Worm (Caenorhabditis elegans) whole organism, L3 larva: ENCODE data around the gene marg-1.

Experiments
- R02D3.7 ChIP-seq: fragments of 150-350 bp; optimal IDR thresholded peaks from 2 replicates; lab custom pipeline; 2014; ENCODE audit warnings: missing biosample characterization, missing genetic modification characterization
- ZK546.5 ChIP-seq: sonication (generic microtip); optimal IDR thresholded peaks from 2 replicates; lab custom pipeline; 2017; ENCODE audit warnings: missing biosample characterization, missing genetic modification characterization
- aly-2 ChIP-seq: fragments of 150-350 bp; optimal IDR thresholded peaks from 2 replicates; lab custom pipeline; 2014; ENCODE audit warnings: missing biosample characterization, missing genetic modification characterization
- ama-1 ChIP-seq: fragments of 150-350 bp; optimal IDR thresholded peaks from 2 replicates; lab custom pipeline; 2018
- ceh-16 ChIP-seq: sonication (generic microtip); optimal IDR thresholded peaks from 2 replicates; lab custom pipeline; 2017; ENCODE audit warnings: missing biosample characterization, missing genetic modification characterization
- ceh-28 ChIP-seq: fragments of 150-350 bp; optimal IDR thresholded peaks from 2 replicates; lab custom pipeline; 2014; ENCODE audit warnings: missing biosample characterization, missing genetic modification reagents, missing genetic modification characterization
- ceh-82 ChIP-seq: fragments of 150-350 bp; optimal IDR thresholded peaks from 2 replicates; lab custom pipeline; 2014; ENCODE audit warnings: missing biosample characterization, missing genetic modification characterization
- ceh-9 ChIP-seq: sonication (generic microtip); optimal IDR thresholded peaks from 2 replicates; lab custom pipeline; 2018; ENCODE audit warnings: missing biosample characterization, missing genetic modification characterization
- daf-12 ChIP-seq: fragments of 150-350 bp; optimal IDR thresholded peaks from 2 replicates; lab custom pipeline; 2014; ENCODE audit warnings: missing biosample characterization, missing genetic modification reagents, missing genetic modification characterization
- egl-27 ChIP-seq: sonication (generic microtip); optimal IDR thresholded peaks from 4 replicates; lab custom pipeline; 2017; ENCODE audit warnings: missing biosample characterization, missing genetic modification reagents, missing genetic modification characterization
- egl-5 ChIP-seq: fragments of 150-350 bp; optimal IDR thresholded peaks from 2 replicates; lab custom pipeline; 2017; ENCODE audit warnings: missing biosample characterization, missing genetic modification reagents, missing genetic modification characterization, inconsistent platforms
- elt-1 ChIP-seq: fragments of 150-350 bp; optimal IDR thresholded peaks from 2 replicates; lab custom pipeline; 2014; ENCODE audit warnings: missing biosample characterization, missing genetic modification characterization
- elt-2 ChIP-seq: sonication (generic microtip); optimal IDR thresholded peaks from 2 replicates; lab custom pipeline; 2016; ENCODE audit warnings: missing genetic modification reagents, mild to moderate bottlenecking, missing genetic modification characterization, missing compliant biosample characterization
- elt-3 ChIP-seq, 3 experiments: fragments of 150-350 bp in 1 of 3; sonication (generic microtip) in 2 of 3; optimal IDR thresholded peaks; 2 replicates in 2 of 3; 4 replicates in 1 of 3; lab custom pipeline; 2014 to 2017; ENCODE audit warnings: missing biosample characterization in 3 of 3, missing genetic modification characterization in 3 of 3
- eor-1 ChIP-seq, 2 experiments: fragments of 150-350 bp; optimal IDR thresholded peaks; 2 replicates each; lab custom pipeline; 2014 to 2018; ENCODE audit warnings: missing biosample characterization in 2 of 2, missing genetic modification characterization in 2 of 2
- fkh-10 ChIP-seq: sonication (generic microtip); optimal IDR thresholded peaks from 2 replicates; lab custom pipeline; 2017; ENCODE audit warnings: missing biosample characterization, missing genetic modification reagents, missing genetic modification characterization
- fkh-2 ChIP-seq: fragments of 150-350 bp; optimal IDR thresholded peaks from 2 replicates; lab custom pipeline; 2014; ENCODE audit warnings: missing biosample characterization, missing genetic modification reagents, missing genetic modification characterization
- fos-1 ChIP-seq: fragments of 150-350 bp; optimal IDR thresholded peaks from 2 replicates; lab custom pipeline; 2014; ENCODE audit warnings: missing biosample characterization, missing genetic modification characterization
- hmg-11 ChIP-seq: sonication (generic microtip); optimal IDR thresholded peaks from 2 replicates; lab custom pipeline; 2016; ENCODE audit warnings: missing genetic modification characterization, missing compliant biosample characterization
- jun-1 ChIP-seq: fragments of 150-350 bp; optimal IDR thresholded peaks from 2 replicates; lab custom pipeline; 2014; ENCODE audit warnings: missing biosample characterization, missing genetic modification reagents, missing genetic modification characterization
- lin-15B ChIP-seq: fragments of 150-350 bp; optimal IDR thresholded peaks from 2 replicates; lab custom pipeline; 2014; ENCODE audit warnings: missing biosample characterization, missing genetic modification characterization
- lin-39 ChIP-seq: fragments of 150-350 bp; optimal IDR thresholded peaks from 2 replicates; lab custom pipeline; 2018; ENCODE audit warnings: missing biosample characterization, missing genetic modification reagents, missing genetic modification characterization
- lsy-12 ChIP-seq: sonication (generic microtip); optimal IDR thresholded peaks from 2 replicates; lab custom pipeline; 2016; ENCODE audit warnings: mild to moderate bottlenecking, missing genetic modification characterization, missing compliant biosample characterization
- mdl-1 ChIP-seq: fragments of 150-350 bp; optimal IDR thresholded peaks from 2 replicates; lab custom pipeline; 2014; ENCODE audit warnings: missing biosample characterization, missing genetic modification characterization
- mml-1 ChIP-seq: fragments of 150-350 bp; sonication (generic microtip); optimal IDR thresholded peaks from 3 replicates; lab custom pipeline; 2014; ENCODE audit warnings: missing biosample characterization, missing genetic modification characterization
- nfya-1 ChIP-seq: sonication (generic microtip); optimal IDR thresholded peaks from 2 replicates; lab custom pipeline; 2017; ENCODE audit warnings: missing genetic modification characterization, mild to moderate bottlenecking, missing compliant biosample characterization, antibody characterized with exemption, moderate library complexity; ENCODE audit not compliant: insufficient read depth
- nhr-11 ChIP-seq: fragments of 150-350 bp; optimal IDR thresholded peaks from 2 replicates; lab custom pipeline; 2014; ENCODE audit warnings: missing biosample characterization, missing genetic modification characterization
- nhr-12 ChIP-seq: fragments of 150-350 bp; optimal IDR thresholded peaks from 2 replicates; lab custom pipeline; 2014; ENCODE audit warnings: missing biosample characterization, missing genetic modification characterization
- nhr-23 ChIP-seq: fragments of 150-350 bp; optimal IDR thresholded peaks from 2 replicates; lab custom pipeline; 2014; ENCODE audit warnings: missing biosample characterization, missing genetic modification reagents, missing genetic modification characterization
- nhr-237 ChIP-seq: fragments of 150-350 bp; optimal IDR thresholded peaks from 2 replicates; lab custom pipeline; 2014; ENCODE audit warnings: missing biosample characterization, missing genetic modification characterization
- nhr-25 ChIP-seq: sonication (generic microtip); optimal IDR thresholded peaks from 2 replicates; lab custom pipeline; 2017; ENCODE audit warnings: missing biosample characterization, missing genetic modification characterization
- nhr-28 ChIP-seq: fragments of 150-350 bp; optimal IDR thresholded peaks from 2 replicates; lab custom pipeline; 2014; ENCODE audit warnings: missing biosample characterization, missing genetic modification characterization
- nhr-43 ChIP-seq: sonication (generic microtip); optimal IDR thresholded peaks from 2 replicates; lab custom pipeline; 2016; ENCODE audit warnings: mild to moderate bottlenecking, missing genetic modification characterization, missing compliant biosample characterization; ENCODE audit not compliant: poor library complexity, severe bottlenecking
- nhr-67 ChIP-seq: fragments of 150-350 bp; optimal IDR thresholded peaks from 2 replicates; lab custom pipeline; 2014; ENCODE audit warnings: missing biosample characterization, missing genetic modification characterization
- nhr-76 ChIP-seq: fragments of 150-350 bp; sonication (generic microtip); optimal IDR thresholded peaks from 5 replicates; lab custom pipeline; 2014; ENCODE audit warnings: missing biosample characterization, missing genetic modification characterization
- nhr-77 ChIP-seq: fragments of 150-350 bp; optimal IDR thresholded peaks from 2 replicates; lab custom pipeline; 2014; ENCODE audit warnings: missing biosample characterization, missing genetic modification characterization
- pha-4 ChIP-seq: fragments of 150-350 bp; optimal IDR thresholded peaks from 2 replicates; lab custom pipeline; 2014; ENCODE audit warnings: missing biosample characterization, missing genetic modification reagents, missing genetic modification characterization
- pqm-1 ChIP-seq: fragments of 150-350 bp; optimal IDR thresholded peaks from 2 replicates; lab custom pipeline; 2017; ENCODE audit warnings: missing biosample characterization, missing genetic modification characterization, inconsistent platforms
- sea-2 ChIP-seq: fragments of 150-350 bp; sonication (generic microtip); optimal IDR thresholded peaks from 4 replicates; lab custom pipeline; 2014; ENCODE audit warnings: missing biosample characterization, missing genetic modification reagents, missing genetic modification characterization
- skn-1 ChIP-seq: fragments of 150-350 bp; optimal IDR thresholded peaks from 2 replicates; lab custom pipeline; 2014; ENCODE audit warnings: missing biosample characterization, missing genetic modification characterization
- snpc-4 ChIP-seq: fragments of 150-350 bp; optimal IDR thresholded peaks from 2 replicates; lab custom pipeline; 2014; ENCODE audit warnings: missing biosample characterization, missing genetic modification characterization
- unc-39 ChIP-seq: sonication (generic microtip); optimal IDR thresholded peaks from 4 replicates; lab custom pipeline; 2017; ENCODE audit warnings: missing biosample characterization, missing genetic modification characterization
- unc-62 ChIP-seq: fragments of 150-350 bp; sonication (generic microtip); optimal IDR thresholded peaks from 4 replicates; lab custom pipeline; 2014; ENCODE audit warnings: missing biosample characterization, missing genetic modification reagents, missing genetic modification characterization
- zag-1 ChIP-seq: fragments of 150-350 bp; optimal IDR thresholded peaks from 2 replicates; lab custom pipeline; 2014; ENCODE audit warnings: missing biosample characterization, missing genetic modification characterization
- ztf-11 ChIP-seq: fragments of 150-350 bp; optimal IDR thresholded peaks from 2 replicates; lab custom pipeline; 2014; ENCODE audit warnings: missing biosample characterization, missing genetic modification characterization
- ztf-4 ChIP-seq: fragments of 150-350 bp; optimal IDR thresholded peaks from 2 replicates; lab custom pipeline; 2014; ENCODE audit warnings: missing biosample characterization, missing genetic modification characterization

The marg-1 gene

DNA sequence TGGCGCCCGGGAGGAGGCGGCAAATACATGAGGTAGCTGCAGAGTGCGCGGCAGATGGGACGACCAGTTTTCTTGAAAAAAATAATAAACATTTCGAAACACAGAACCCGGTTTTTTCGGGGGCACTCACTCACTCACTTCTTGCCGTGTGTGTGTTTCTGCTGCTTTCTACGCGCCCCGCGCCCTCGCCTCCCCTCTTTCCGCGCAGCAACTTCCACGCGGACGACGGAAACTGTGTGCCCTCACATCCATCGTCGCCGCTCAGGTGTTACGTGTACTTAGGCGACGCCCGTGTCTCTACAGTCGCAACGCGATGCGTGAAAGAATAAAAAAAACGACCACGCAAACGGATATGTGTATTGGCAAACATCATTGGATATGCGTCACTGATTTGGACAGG lies 43.5 kb upstream of the marg-1 start:
- no peak for TF ChIP-seq fos-1 (tag; lab: Kevin White, UChicago)
- no peak for TF ChIP-seq lsy-12
- no peak for TF ChIP-seq ceh-9 (tag; lab: Kevin White, UChicago)
- TF ChIP-seq ztf-11 (tag; lab: Kevin White, UChicago): no peak
- TF ChIP-seq aly-2 (tag; lab: Kevin White, UChicago): no peak
- no peak for TF ChIP-seq egl-27
- TF ChIP-seq nhr-77 (tag; lab: Kevin White, UChicago): no peak
- no peak for TF ChIP-seq zag-1 (tag; lab: Kevin White, UChicago)
- TF ChIP-seq hmg-11 (tag; lab: Kevin White, UChicago): no peak
- TF ChIP-seq eor-1 (tag; optimal IDR thresholded peaks at IDR 0.05; lab: Kevin White, UChicago): no peak
- TF ChIP-seq lin-15B (tag; lab: Kevin White, UChicago): no peak
- TF ChIP-seq ztf-4: no peak
- no peak for TF ChIP-seq fkh-2 (tag; lab: Kevin White, UChicago)
- TF ChIP-seq skn-1 (tag; lab: Kevin White, UChicago): no peak
- TF ChIP-seq snpc-4 (tag; lab: Kevin White, UChicago): no peak
- peak; percentile 14 for TF ChIP-seq pha-4 (tag; lab: Kevin White, UChicago)
- no peak for TF ChIP-seq nhr-76
- TF ChIP-seq nhr-25 (tag; lab: Kevin White, UChicago): no peak
- no peak for TF ChIP-seq jun-1
- TF ChIP-seq nfya-1 (tag; lab: Kevin White, UChicago): peak; percentile 8
- TF ChIP-seq nhr-237 (tag; lab: Kevin White, UChicago): no peak
- peak; percentile 36 for TF ChIP-seq egl-5
- no peak for TF ChIP-seq elt-1
- TF ChIP-seq daf-12 (tag; lab: Kevin White, UChicago): no peak
- TF ChIP-seq ceh-82 (tag; lab: Kevin White, UChicago): no peak
- TF ChIP-seq ama-1 (lab: Kevin White, UChicago): no peak
- peak; percentile 6 for TF ChIP-seq lin-39 (tag; lab: Kevin White, UChicago)
- no peak for TF ChIP-seq unc-39 (tag; lab: Kevin White, UChicago)
- no peak for TF ChIP-seq nhr-12 (tag; lab: Kevin White, UChicago)
- TF ChIP-seq nhr-23 (tag; lab: Kevin White, UChicago): no peak
- peak; percentile 72 for TF ChIP-seq nhr-43 (tag; lab: Kevin White, UChicago)
- TF ChIP-seq unc-62 (GFP tag; lab: Kevin White, UChicago): no peak
- no peak for TF ChIP-seq nhr-11 (tag; lab: Kevin White, UChicago)
- TF ChIP-seq fkh-10: no peak

DNA sequence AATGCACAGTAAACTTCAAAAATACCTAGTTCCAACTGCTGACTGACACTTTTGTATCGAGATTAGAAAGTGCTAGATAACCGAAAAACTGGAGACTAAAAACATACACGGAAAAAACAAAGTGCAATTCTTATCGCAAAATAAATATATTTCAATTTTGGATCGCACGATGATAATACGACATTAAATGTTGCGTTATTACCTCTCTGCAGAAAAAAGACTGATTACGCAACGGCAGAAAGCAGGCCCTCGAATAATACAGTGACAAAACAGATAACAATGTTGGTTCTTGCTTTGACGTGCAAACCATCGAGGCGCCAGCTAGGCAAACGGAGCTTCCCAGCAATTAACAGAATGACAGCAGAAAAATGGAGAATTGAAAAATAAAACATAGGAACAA lies 42.9 kb upstream of the marg-1 start:
- TF ChIP-seq aly-2 (tag; lab: Kevin White, UChicago) (no peak), skn-1 (tag; lab: Kevin White, UChicago) (peak; percentile 67), nhr-43 (tag; lab: Kevin White, UChicago) (no peak), daf-12 (tag; lab: Kevin White, UChicago) (no peak), ama-1 (lab: Kevin White, UChicago) (no peak), lin-15B (tag; lab: Kevin White, UChicago) (no peak), fkh-2 (tag; lab: Kevin White, UChicago) (no peak), nhr-28 (no peak), lsy-12 (no peak), ceh-16 (tag; lab: Kevin White, UChicago) (no peak), nhr-76 (no peak), nhr-77 (tag; lab: Kevin White, UChicago) (no peak), ceh-28 (tag; lab: Kevin White, UChicago) (no peak), mml-1 (tag; lab: Kevin White, UChicago) (no peak), nhr-67 (tag; lab: Kevin White, UChicago) (no peak), nhr-12 (tag; lab: Kevin White, UChicago) (no peak), ceh-82 (tag; lab: Kevin White, UChicago) (no peak), nhr-237 (tag; lab: Kevin White, UChicago) (no peak), ztf-4 (no peak), ZK546.5 (no peak), unc-39 (tag; lab: Kevin White, UChicago) (no peak), hmg-11 (tag; lab: Kevin White, UChicago) (no peak), nhr-25 (tag; lab: Kevin White, UChicago) (no peak), eor-1 (tag; optimal IDR thresholded peaks at IDR 0.05; lab: Kevin White, UChicago) (no peak), egl-5 (no peak), ztf-11 (tag; lab: Kevin White, UChicago) (no peak), ceh-9 (tag; lab: Kevin White, UChicago) (no peak), fkh-10 (no peak), egl-27 (no peak), R02D3.7 (tag; lab: Kevin White, UChicago) (no peak), snpc-4 (tag; lab: Kevin White, UChicago) (no peak), jun-1 (peak; percentile 83), elt-3 (tag; optimal IDR thresholded peaks at IDR 0.05; lab: Kevin White, UChicago) (no peak), sea-2 (GFP tag; lab: Kevin White, UChicago) (no peak), lin-39 (tag; lab: Kevin White, UChicago) (no peak), fos-1 (tag; lab: Kevin White, UChicago) (no peak), mdl-1 (tag; lab: Kevin White, UChicago) (no peak), elt-2 (peak; percentile 100), zag-1 (tag; lab: Kevin White, UChicago) (no peak), unc-62 (GFP tag; lab: Kevin White, UChicago) (no peak), pqm-1 (tag; lab: Kevin White, UChicago) (peak; percentile 99), pha-4 (tag; lab: Kevin White, UChicago) (peak; percentile 81)
- TF ChIP-seq, all 47 proteins: peak for 5
